Fruit fly (Drosophila melanogaster): ENCODE data around the gene Argk2.

Gene Argk2

DNA sequence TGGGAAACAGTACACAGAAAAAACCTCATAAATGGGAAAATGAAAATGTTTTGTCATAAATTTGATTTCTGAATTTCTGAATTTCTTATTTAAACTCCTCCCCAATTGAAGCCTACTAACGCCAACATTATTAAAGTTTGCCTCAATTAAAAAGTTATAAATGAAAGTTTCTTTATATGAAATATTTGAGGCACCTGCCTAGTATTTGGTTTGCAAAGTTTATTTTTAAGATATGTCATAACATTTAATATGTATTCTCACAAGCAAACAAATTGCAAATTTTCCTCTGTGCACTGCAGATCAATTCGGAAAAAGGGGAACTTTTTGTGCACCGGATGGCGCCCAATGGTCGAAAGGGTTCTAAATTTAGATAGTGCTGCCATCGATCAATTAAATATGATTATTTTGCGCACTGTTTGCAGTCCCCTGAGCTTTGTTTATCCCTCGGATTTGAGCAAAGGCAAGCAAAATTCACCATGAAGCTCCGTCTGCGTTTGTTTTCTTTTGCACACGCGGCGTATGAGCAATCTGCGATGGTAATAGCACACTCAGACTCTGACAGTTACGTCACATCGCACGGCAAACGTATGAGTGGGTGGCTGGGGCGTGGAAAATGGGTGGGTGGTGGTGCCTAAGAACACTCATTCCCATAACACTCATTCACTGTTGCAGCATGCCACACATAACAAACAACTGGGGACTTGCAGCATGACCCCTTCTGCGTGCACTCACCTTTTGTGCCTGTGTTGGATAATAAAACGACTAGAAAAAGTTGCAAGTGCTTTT lies 17.9 kb downstream of the Argk2 start (continued):
- TF ChIP-seq CG6854 (GFP tag; optimal IDR thresholded peaks at IDR 0.05) (no peak), CG15073 (GFP tag; optimal IDR thresholded peaks at IDR 0.05) (no peak), CG8765 (GFP tag; IDR thresholded peaks at IDR 0.05) (no peak), Oli (tag; optimal IDR thresholded peaks at IDR 0.05) (peak; percentile 8), Ada2b (GFP tag; IDR thresholded peaks at IDR 0.05) (no peak), prd (optimal IDR thresholded peaks at IDR 0.05) (no peak), prd (GFP tag; IDR thresholded peaks at IDR 0.05) (no peak), ranshi (GFP tag; IDR thresholded peaks at IDR 0.05) (no peak), ci (GFP tag; IDR thresholded peaks at IDR 0.05) (no peak), CG10209 (GFP tag; optimal IDR thresholded peaks at IDR 0.05) (no peak), Lpt (GFP tag; optimal IDR thresholded peaks at IDR 0.05) (no peak), nmo (GFP tag; optimal IDR thresholded peaks at IDR 0.05) (peak; percentile 2), btn (GFP tag; optimal IDR thresholded peaks at IDR 0.05) (no peak), vnd (GFP tag; IDR thresholded peaks at IDR 0.05; ENCODE audit: partially characterized antibody) (no peak), croc (GFP tag; conservative IDR thresholded peaks at IDR 0.05) (no peak), psq (GFP tag; optimal IDR thresholded peaks at IDR 0.05) (no peak), HLH4C (GFP tag; IDR thresholded peaks at IDR 0.05; ENCODE audit: partially characterized antibody) (no peak), Drgx (GFP tag; IDR thresholded peaks at IDR 0.05) (peak; percentile 65), Sox102F (GFP tag; optimal IDR thresholded peaks at IDR 0.05) (peak; percentile 25), Myb (GFP tag; optimal IDR thresholded peaks at IDR 0.05) (no peak), CG13624 (GFP tag; optimal IDR thresholded peaks at IDR 0.05) (no peak), CG8281 (tag; optimal IDR thresholded peaks at IDR 0.05) (no peak), ems (GFP tag; optimal IDR thresholded peaks at IDR 0.05) (no peak), CG2678 (tag; optimal IDR thresholded peaks at IDR 0.05) (peak; percentile 37), Hr51 (GFP tag; optimal IDR thresholded peaks at IDR 0.05) (peak in 1 of 2 experiments; percentile 38), fd3F (GFP tag; optimal IDR thresholded peaks at IDR 0.05) (no peak), HLH3B (GFP tag; IDR thresholded peaks at IDR 0.05) (no peak), tx (GFP tag; optimal IDR thresholded peaks at IDR 0.05) (no peak), Dip3 (GFP tag; optimal IDR thresholded peaks at IDR 0.05) (peak; percentile 4), br (optimal IDR thresholded peaks at IDR 0.05) (no peak), Atf3 (GFP tag; optimal IDR thresholded peaks at IDR 0.05) (no peak), CG8359 (GFP tag; optimal IDR thresholded peaks at IDR 0.05; ENCODE audit: borderline replicate concordance) (no peak), fru (optimal IDR thresholded peaks at IDR 0.05) (no peak), zen (tag; optimal IDR thresholded peaks at IDR 0.05) (no peak), mam (GFP tag; optimal IDR thresholded peaks at IDR 0.05) (peak; percentile 12), bowl (GFP tag; IDR thresholded peaks at IDR 0.05) (no peak), dan (GFP tag; IDR thresholded peaks at IDR 0.05) (no peak), Hand (GFP tag; optimal IDR thresholded peaks at IDR 0.05) (no peak), Eip74EF (GFP tag; optimal IDR thresholded peaks at IDR 0.05) (no peak), lilli (GFP tag; optimal IDR thresholded peaks at IDR 0.05) (peak; percentile 25), C15 (GFP tag; IDR thresholded peaks at IDR 0.05) (peak; percentile 4; the same call in 1 of the 3 replicates), oc (tag; optimal IDR thresholded peaks at IDR 0.05) (no peak), CG17361 (GFP tag; IDR thresholded peaks at IDR 0.05) (no peak), CG13424 (tag; optimal IDR thresholded peaks at IDR 0.05) (peak; percentile 0), lola (GFP tag; optimal IDR thresholded peaks at IDR 0.05) (no peak), CG12659 (GFP tag; optimal IDR thresholded peaks at IDR 0.05) (peak; percentile 0), twi (tag; optimal IDR thresholded peaks at IDR 0.05) (no peak), CG14965 (GFP tag; optimal IDR thresholded peaks at IDR 0.05; ENCODE audit: borderline replicate concordance) (no peak), CG17912 (GFP tag; optimal IDR thresholded peaks at IDR 0.05) (no peak), CG30431 (GFP tag; optimal IDR thresholded peaks at IDR 0.05) (no peak)
